Fruit fly (Drosophila melanogaster) whole organism, embryonic: Measurements from ENCODE around the gene CG17036.

Experiments used
- Ada2b ChIP-seq: fragments of 200-800 bp; sonication (Bioruptor generic); IDR thresholded peaks from 2 replicates; pipeline ENCODE4 v1.3.6; 2022; ENCODE audit warnings: missing biosample characterization, missing genetic modification characterization
- B-H1 ChIP-seq: fragments of 200-800 bp; sonication (Bioruptor generic); IDR thresholded peaks from 3 replicates; pipeline ENCODE4 v1.3.6; 2022; ENCODE audit warnings: missing biosample characterization, missing genetic modification characterization
- Blimp-1 ChIP-seq: fragments of 200-800 bp; sonication (Bioruptor generic); optimal IDR thresholded peaks from 3 replicates; lab custom pipeline; 2018; ENCODE audit warnings: missing biosample characterization, missing genetic modification characterization, mild to moderate bottlenecking, moderate library complexity, missing genetic modification reagents
- CG11247 ChIP-seq: fragments of 200-800 bp; sonication (Bioruptor generic); IDR thresholded peaks from 2 replicates; pipeline ENCODE4 v1.3.6; 2022; ENCODE audit warnings: missing biosample characterization, missing genetic modification characterization
- CG17385 ChIP-seq: fragments of 200-800 bp; sonication (Bioruptor generic); optimal IDR thresholded peaks from 3 replicates; lab custom pipeline; 2018; ENCODE audit warnings: missing biosample characterization, mild to moderate bottlenecking, missing genetic modification characterization
- CG18619 ChIP-seq: fragments of 200-800 bp; sonication (Bioruptor generic); optimal IDR thresholded peaks from 3 replicates; lab custom pipeline; 2017; ENCODE audit warnings: missing biosample characterization, mild to moderate bottlenecking, missing genetic modification characterization
- CG2202 ChIP-seq: fragments of 200-800 bp; sonication (Bioruptor generic); optimal IDR thresholded peaks from 2 replicates; lab custom pipeline; 2018; ENCODE audit warnings: missing biosample characterization, mild to moderate bottlenecking, missing genetic modification characterization
- CG3065 ChIP-seq: fragments of 200-800 bp; sonication (Bioruptor generic); optimal IDR thresholded peaks from 2 replicates; lab custom pipeline; 2016; ENCODE audit warnings: missing biosample characterization, missing genetic modification characterization
- CG32532 ChIP-seq: fragments of 200-800 bp; sonication (Bioruptor generic); IDR thresholded peaks from 2 replicates; pipeline ENCODE4 v1.3.6; 2022; ENCODE audit warnings: missing biosample characterization, missing genetic modification characterization
- CG34224 ChIP-seq: fragments of 200-800 bp; sonication (Bioruptor generic); IDR thresholded peaks from 3 replicates; pipeline ENCODE4 v1.3.6; 2022; ENCODE audit warnings: missing biosample characterization, missing genetic modification characterization; ENCODE audit not compliant: partially characterized antibody
- CG3838 ChIP-seq: fragments of 200-800 bp; sonication (Bioruptor generic); optimal IDR thresholded peaks from 3 replicates; lab custom pipeline; 2016; ENCODE audit warnings: missing biosample characterization, missing genetic modification characterization
- CG9609 ChIP-seq: fragments of 200-800 bp; sonication (Bioruptor generic); optimal IDR thresholded peaks from 3 replicates; lab custom pipeline; 2016; ENCODE audit warnings: missing biosample characterization, missing genetic modification characterization
- CG9727 ChIP-seq: fragments of 200-800 bp; sonication (Bioruptor generic); optimal IDR thresholded peaks from 3 replicates; lab custom pipeline; 2017; ENCODE audit warnings: missing biosample characterization, mild to moderate bottlenecking, missing genetic modification characterization
- CG9876 ChIP-seq: fragments of 200-800 bp; sonication (Bioruptor generic); optimal IDR thresholded peaks from 2 replicates; lab custom pipeline; 2016; ENCODE audit warnings: missing biosample characterization, missing genetic modification characterization
- Chrac-16 ChIP-seq: fragments of 200-800 bp; sonication (Bioruptor generic); optimal IDR thresholded peaks from 3 replicates; lab custom pipeline; 2016; ENCODE audit warnings: missing biosample characterization, missing genetic modification characterization
- CoRest ChIP-seq: fragments of 200-800 bp; sonication (Bioruptor generic); optimal IDR thresholded peaks from 3 replicates; lab custom pipeline; 2018; ENCODE audit warnings: missing biosample characterization, mild to moderate bottlenecking, missing genetic modification characterization, moderate library complexity
- Dip2 ChIP-seq: fragments of 200-800 bp; sonication (Bioruptor generic); IDR thresholded peaks from 2 replicates; pipeline ENCODE4 v1.3.6; 2022; ENCODE audit warnings: missing biosample characterization, missing genetic modification characterization
- Doc3 ChIP-seq: fragments of 200-800 bp; sonication (Bioruptor generic); IDR thresholded peaks from 3 replicates; pipeline ENCODE4 v1.3.6; 2022; ENCODE audit warnings: missing biosample characterization, missing genetic modification characterization; ENCODE audit not compliant: partially characterized antibody
- Dp ChIP-seq: fragments of 200-800 bp; sonication (Bioruptor generic); optimal IDR thresholded peaks from 2 replicates; lab custom pipeline; 2018; ENCODE audit warnings: missing biosample characterization, mild to moderate bottlenecking, missing genetic modification characterization, moderate library complexity
- E2f2 ChIP-seq: fragments of 200-800 bp; sonication (Bioruptor generic); IDR thresholded peaks from 2 replicates; pipeline ENCODE4 v1.3.6; 2022; ENCODE audit warnings: missing biosample characterization, missing genetic modification characterization
- Ets65A ChIP-seq: fragments of 200-800 bp; sonication (Bioruptor generic); peaks from one replicate; lab custom pipeline; 2016; ENCODE audit warnings: missing biosample characterization, missing genetic modification characterization
- Fer1 ChIP-seq: fragments of 200-800 bp; sonication (Bioruptor generic); optimal IDR thresholded peaks from 2 replicates; lab custom pipeline; 2017; ENCODE audit warnings: missing biosample characterization, mild to moderate bottlenecking, missing genetic modification characterization
- Hr3 ChIP-seq: fragments of 200-800 bp; sonication (Bioruptor generic); optimal IDR thresholded peaks from 3 replicates; lab custom pipeline; 2016; ENCODE audit warnings: missing biosample characterization, missing genetic modification characterization
- MESR4 ChIP-seq: fragments of 200-800 bp; sonication (Bioruptor generic); optimal IDR thresholded peaks from 2 replicates; lab custom pipeline; 2018; ENCODE audit warnings: missing biosample characterization, mild to moderate bottlenecking, missing genetic modification characterization, moderate library complexity
- Mad ChIP-seq: fragments of 200-800 bp; sonication (Bioruptor generic); optimal IDR thresholded peaks from 2 replicates; lab custom pipeline; 2016; ENCODE audit warnings: missing biosample characterization, missing genetic modification characterization
- Med ChIP-seq: fragments of 200-800 bp; sonication (Bioruptor generic); peaks from one replicate; lab custom pipeline; 2016; ENCODE audit warnings: missing biosample characterization, missing genetic modification characterization, mild to moderate bottlenecking, inconsistent platforms, moderate library complexity
- ap ChIP-seq: fragments of 200-800 bp; sonication (Bioruptor generic); IDR thresholded peaks from 2 replicates; pipeline ENCODE4 v1.3.6; 2022; ENCODE audit warnings: missing biosample characterization, missing genetic modification characterization
- cwo ChIP-seq: fragments of 200-800 bp; sonication (Bioruptor generic); optimal IDR thresholded peaks from 3 replicates; lab custom pipeline; 2017; ENCODE audit warnings: missing biosample characterization, missing genetic modification characterization, mild to moderate bottlenecking, moderate library complexity, missing genetic modification reagents
- dmrt99B ChIP-seq: fragments of 200-800 bp; sonication (Bioruptor generic); optimal IDR thresholded peaks from 2 replicates; lab custom pipeline; 2018; ENCODE audit warnings: missing biosample characterization, mild to moderate bottlenecking, missing genetic modification characterization, moderate library complexity
- exex ChIP-seq: fragments of 200-800 bp; sonication (Bioruptor generic); optimal IDR thresholded peaks from 4 replicates; lab custom pipeline; 2018; ENCODE audit warnings: missing biosample characterization, mild to moderate bottlenecking, missing genetic modification characterization, moderate library complexity
- fd3F ChIP-seq: fragments of 200-800 bp; sonication (Bioruptor generic); optimal IDR thresholded peaks from 2 replicates; lab custom pipeline; 2018; ENCODE audit warnings: missing biosample characterization, mild to moderate bottlenecking, missing genetic modification characterization, moderate library complexity
- gem ChIP-seq: fragments of 200-800 bp; sonication (Bioruptor generic); optimal IDR thresholded peaks from 2 replicates; lab custom pipeline; 2019; ENCODE audit warnings: missing biosample characterization, mild to moderate bottlenecking, missing genetic modification characterization, moderate library complexity
- ham ChIP-seq: fragments of 200-800 bp; sonication (Bioruptor generic); IDR thresholded peaks from 2 replicates; pipeline ENCODE4 v1.3.6; 2022; ENCODE audit warnings: missing biosample characterization, missing genetic modification characterization
- hth ChIP-seq: fragments of >200 bp; optimal IDR thresholded peaks from 2 replicates; lab custom pipeline; 2017; ENCODE audit warnings: inconsistent platforms
- ind ChIP-seq: fragments of 200-800 bp; sonication (Bioruptor generic); optimal IDR thresholded peaks from 3 replicates; lab custom pipeline; 2016; ENCODE audit warnings: missing biosample characterization, missing genetic modification characterization
- lbe ChIP-seq: fragments of 200-800 bp; sonication (Bioruptor generic); optimal IDR thresholded peaks from 2 replicates; lab custom pipeline; 2016; ENCODE audit warnings: missing biosample characterization, mild to moderate bottlenecking, missing genetic modification characterization
- nerfin-2 ChIP-seq: fragments of 200-800 bp; sonication (Bioruptor generic); IDR thresholded peaks from 2 replicates; pipeline ENCODE4 v1.3.6; 2022; ENCODE audit warnings: missing biosample characterization, missing genetic modification characterization; ENCODE audit not compliant: partially characterized antibody
- nom ChIP-seq: fragments of 200-800 bp; sonication (Bioruptor generic); optimal IDR thresholded peaks from 2 replicates; lab custom pipeline; 2017; ENCODE audit warnings: missing biosample characterization, missing genetic modification characterization, mild to moderate bottlenecking, moderate library complexity, missing genetic modification reagents
- onecut ChIP-seq: fragments of 200-800 bp; sonication (Bioruptor generic); IDR thresholded peaks from 2 replicates; pipeline ENCODE4 v1.3.6; 2022; ENCODE audit warnings: missing biosample characterization, missing genetic modification characterization
- salm ChIP-seq: fragments of 200-800 bp; sonication (Bioruptor generic); optimal IDR thresholded peaks from 2 replicates; lab custom pipeline; 2018; ENCODE audit warnings: missing biosample characterization, mild to moderate bottlenecking, missing genetic modification characterization
- shn ChIP-seq: fragments of 200-800 bp; sonication (Bioruptor generic); optimal IDR thresholded peaks from 3 replicates; lab custom pipeline; 2016; ENCODE audit warnings: missing biosample characterization, missing genetic modification characterization
- sim ChIP-seq: fragments of 200-800 bp; sonication (Bioruptor generic); IDR thresholded peaks from 2 replicates; pipeline ENCODE4 v1.3.6; 2022; ENCODE audit warnings: missing biosample characterization, missing genetic modification characterization
- sna ChIP-seq: fragments of 200-800 bp; sonication (Bioruptor generic); IDR thresholded peaks from 2 replicates; pipeline ENCODE4 v1.3.6; 2022; ENCODE audit warnings: missing biosample characterization, missing genetic modification characterization; ENCODE audit not compliant: partially characterized antibody
- tin ChIP-seq: fragments of 200-800 bp; sonication (Bioruptor generic); optimal IDR thresholded peaks from 3 replicates; lab custom pipeline; 2016; ENCODE audit warnings: missing biosample characterization, missing genetic modification characterization
- tio ChIP-seq: fragments of 200-800 bp; sonication (Bioruptor generic); optimal IDR thresholded peaks from 2 replicates; lab custom pipeline; 2017; ENCODE audit warnings: missing biosample characterization, missing genetic modification characterization, inconsistent platforms
- tll ChIP-seq, 2 experiments: fragments of 200-800 bp in 1 of 2; fragments of >200 bp in 1 of 2; sonication (Bioruptor generic) in 1 of 2; optimal IDR thresholded peaks; 2 replicates each; lab custom pipeline; 2017 to 2019; ENCODE audit warnings: missing biosample characterization in 2 of 2, missing genetic modification characterization in 2 of 2, mild to moderate bottlenecking in 1 of 2, moderate library complexity in 1 of 2
- trem ChIP-seq: fragments of 200-800 bp; optimal IDR thresholded peaks from 3 replicates; lab custom pipeline; 2019; ENCODE audit warnings: missing biosample characterization, mild to moderate bottlenecking, missing genetic modification characterization, moderate library complexity
- unc-4 ChIP-seq: fragments of 200-800 bp; sonication (Bioruptor generic); IDR thresholded peaks from 2 replicates; pipeline ENCODE4 v1.3.6; 2022; ENCODE audit warnings: missing biosample characterization, missing genetic modification characterization; ENCODE audit not compliant: partially characterized antibody

The CG17036 gene

DNA sequence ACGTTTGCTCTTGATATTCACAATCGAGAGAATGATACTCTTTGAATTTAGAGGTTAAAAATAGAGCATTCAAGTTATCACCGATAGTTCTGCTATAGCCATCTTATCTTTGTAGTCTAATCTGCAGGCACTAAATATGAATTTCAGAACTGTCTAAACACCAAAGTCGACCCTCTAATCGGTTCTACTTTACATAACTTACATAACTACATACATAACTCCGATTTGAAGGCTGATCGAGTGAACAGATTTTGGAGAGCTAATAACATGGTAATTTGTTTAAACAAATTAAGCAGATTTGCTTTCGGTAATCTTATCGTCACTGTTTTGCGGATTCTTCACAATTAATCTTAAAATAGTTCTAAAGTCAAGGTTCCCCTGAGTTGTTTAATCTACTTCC, 952 bp upstream of the CG17036 start (continued):
- no peak for TF ChIP-seq Dp
- TF ChIP-seq unc-4 (GFP tag; lab: Robert Waterston, UW) = no peak
- TF ChIP-seq shn (GFP tag; lab: Kevin White, UChicago) = no peak
- no peak for TF ChIP-seq CG18619
- no peak for TF ChIP-seq CG2202
- TF ChIP-seq Blimp-1 (GFP tag; lab: Kevin White, UChicago) = no peak
- no peak for TF ChIP-seq B-H1 (GFP tag; lab: Robert Waterston, UW)
- TF ChIP-seq gem (tag; lab: Kevin White, UChicago) = no peak
- no peak for TF ChIP-seq ind (GFP tag; lab: Kevin White, UChicago)

DNA sequence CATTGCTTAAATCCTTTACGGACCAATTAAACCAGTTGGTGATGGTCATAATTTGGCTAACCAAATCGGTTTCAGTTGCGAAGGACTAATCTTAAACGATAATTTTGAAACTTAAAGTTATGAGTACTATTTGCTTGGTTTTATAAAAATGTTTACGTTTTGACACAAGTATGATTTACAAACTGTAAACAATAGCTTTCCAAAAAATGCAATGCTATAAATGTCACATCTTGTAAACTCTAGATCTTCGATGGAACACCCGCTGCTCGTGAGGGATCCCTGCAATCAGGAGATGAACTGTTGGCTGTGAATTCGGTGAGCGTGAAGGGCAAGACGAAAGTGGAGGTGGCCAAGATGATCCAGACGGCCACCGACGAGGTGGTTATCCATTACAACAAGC, 3.3 kb downstream of the CG17036 start, which contains the start of gene CG5781:
Gene CG5781, minus strand, starts transcription at position 101 of the 400 bp plus-strand sequence.
- TF ChIP-seq Mad (GFP tag; lab: Kevin White, UChicago) (no peak), Hr3 (GFP tag; lab: Kevin White, UChicago) (no peak), ham (GFP tag; lab: Robert Waterston, UW) (no peak), exex (tag; lab: Kevin White, UChicago) (no peak), E2f2 (no peak), CG17385 (GFP tag; lab: Kevin White, UChicago) (no peak), CG9876 (GFP tag; lab: Kevin White, UChicago) (no peak), tll (GFP tag; optimal IDR thresholded peaks at IDR 0.05; lab: Kevin White, UChicago) (no peak), CG9727 (GFP tag; lab: Kevin White, UChicago) (no peak), CG32532 (no peak), nom (GFP tag; lab: Kevin White, UChicago) (no peak), CG9609 (GFP tag; lab: Kevin White, UChicago) (no peak), CoRest (tag; lab: Kevin White, UChicago) (no peak), tio (GFP tag; lab: Kevin White, UChicago) (no peak), hth (lab: Kevin White, UChicago) (no peak)
- TF ChIP-seq, all 482 proteins: peak for 0

DNA sequence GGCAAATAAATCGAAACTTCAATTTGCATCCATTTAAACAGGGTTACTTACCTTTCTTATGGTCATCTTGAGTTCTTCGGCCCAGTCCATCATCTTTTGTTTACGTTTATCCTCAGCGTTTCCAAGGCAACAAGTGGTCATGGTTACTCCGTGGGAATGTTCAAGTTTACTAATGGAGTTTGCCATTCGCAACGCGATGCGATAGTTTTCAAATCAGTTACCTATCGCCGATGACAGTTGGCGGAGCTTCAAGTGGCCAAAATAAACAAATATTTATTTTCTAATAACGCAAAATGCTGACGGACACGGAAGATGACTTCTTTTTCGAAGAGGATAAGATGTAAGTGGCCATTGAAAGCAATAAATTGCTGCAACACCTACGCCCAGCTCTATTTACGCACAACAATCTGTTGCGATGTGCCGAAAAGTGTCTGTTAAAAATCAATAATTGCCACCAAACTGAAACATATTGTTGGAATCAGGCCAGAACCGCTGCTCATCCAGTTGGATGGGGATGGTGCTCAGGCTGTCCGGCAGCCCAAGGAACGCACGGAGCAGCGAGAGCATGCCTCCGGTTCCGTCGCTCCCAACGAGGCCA, 5.6 kb downstream of the CG17036 start, which contains the start of the genes IFT43 and PICK1:
Gene IFT43, minus strand, starts transcription at position 166 of the 598 bp plus-strand sequence.
Gene PICK1, plus strand, starts transcription at position 211 of the 598 bp plus-strand sequence.
- TF ChIP-seq MESR4 (GFP tag; lab: Kevin White, UChicago) (peak; percentile 31), lbe (GFP tag; lab: Kevin White, UChicago) (no peak), ap (no peak), sna (GFP tag; lab: Robert Waterston, UW) (peak; percentile 76), Ada2b (GFP tag; lab: Robert Waterston, UW) (no peak), CG11247 (no peak), Doc3 (peak; percentile 69), tin (GFP tag; lab: Kevin White, UChicago) (no peak), dmrt99B (tag; lab: Kevin White, UChicago) (no peak), fd3F (GFP tag; lab: Kevin White, UChicago) (no peak), CG34224 (GFP tag; lab: Robert Waterston, UW) (peak; percentile 79), cwo (GFP tag; lab: Kevin White, UChicago) (no peak), hth (lab: Kevin White, UChicago) (no peak), salm (no peak), Chrac-16 (no peak), Dip2 (GFP tag; lab: Robert Waterston, UW) (no peak), ind (GFP tag; lab: Kevin White, UChicago) (no peak), Med (GFP tag; lab: Kevin White, UChicago) (peak; percentile 61), CG3065 (GFP tag; lab: Kevin White, UChicago) (no peak), trem (tag; lab: Kevin White, UChicago) (peak; percentile 54), CG3838 (GFP tag; lab: Kevin White, UChicago) (no peak), onecut (peak; percentile 98), Ets65A (GFP tag; lab: Kevin White, UChicago) (no peak), Fer1 (GFP tag; lab: Kevin White, UChicago) (no peak), sim (GFP tag; lab: Robert Waterston, UW) (no peak), nerfin-2 (GFP tag; lab: Robert Waterston, UW) (peak; percentile 59; the same call in 1 of the 2 replicates)
